Worm (Caenorhabditis elegans): ENCODE data around the gene ZK418.7.

DNA sequence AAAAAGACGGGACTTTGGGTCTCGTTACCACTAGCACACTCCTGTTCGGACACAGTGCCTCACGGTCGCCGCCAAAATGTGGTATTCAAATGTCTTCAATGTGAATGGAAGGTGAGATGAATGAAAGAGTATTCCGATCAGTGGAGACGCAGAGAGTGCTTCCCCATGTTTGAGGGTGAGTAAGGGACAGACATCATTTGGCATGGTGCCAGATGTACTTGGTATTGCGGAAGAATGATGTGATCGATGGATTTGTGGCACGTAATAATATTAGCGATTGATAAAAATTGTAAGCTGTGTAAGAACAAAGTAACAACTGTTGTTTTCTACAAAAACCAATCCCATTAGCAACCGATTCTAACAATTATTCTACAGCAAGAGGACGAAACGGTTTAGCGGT, 48.5 kb downstream of the ZK418.7 start:
- no peak for TF ChIP-seq him-1 (tag; optimal IDR thresholded peaks at IDR 0.05)
- no peak for TF ChIP-seq W03F9.2 (tag; optimal IDR thresholded peaks at IDR 0.05)

All from whole organism, L4/young adult.